Worm (Caenorhabditis elegans) whole organism, L3 larva: Measurements from ENCODE around the gene mltn-9.

Experiments
- R02D3.7 ChIP-seq: fragments of 150-350 bp; optimal IDR thresholded peaks from 2 replicates; lab custom pipeline; 2014; ENCODE audit warnings: missing biosample characterization, missing genetic modification characterization
- ZK546.5 ChIP-seq: sonication (generic microtip); optimal IDR thresholded peaks from 2 replicates; lab custom pipeline; 2017; ENCODE audit warnings: missing biosample characterization, missing genetic modification characterization
- aly-2 ChIP-seq: fragments of 150-350 bp; optimal IDR thresholded peaks from 2 replicates; lab custom pipeline; 2014; ENCODE audit warnings: missing biosample characterization, missing genetic modification characterization
- ama-1 ChIP-seq: fragments of 150-350 bp; optimal IDR thresholded peaks from 2 replicates; lab custom pipeline; 2018
- ceh-16 ChIP-seq: sonication (generic microtip); optimal IDR thresholded peaks from 2 replicates; lab custom pipeline; 2017; ENCODE audit warnings: missing biosample characterization, missing genetic modification characterization
- ceh-28 ChIP-seq: fragments of 150-350 bp; optimal IDR thresholded peaks from 2 replicates; lab custom pipeline; 2014; ENCODE audit warnings: missing biosample characterization, missing genetic modification reagents, missing genetic modification characterization
- ceh-82 ChIP-seq: fragments of 150-350 bp; optimal IDR thresholded peaks from 2 replicates; lab custom pipeline; 2014; ENCODE audit warnings: missing biosample characterization, missing genetic modification characterization
- ceh-9 ChIP-seq: sonication (generic microtip); optimal IDR thresholded peaks from 2 replicates; lab custom pipeline; 2018; ENCODE audit warnings: missing biosample characterization, missing genetic modification characterization
- daf-12 ChIP-seq: fragments of 150-350 bp; optimal IDR thresholded peaks from 2 replicates; lab custom pipeline; 2014; ENCODE audit warnings: missing biosample characterization, missing genetic modification reagents, missing genetic modification characterization
- egl-27 ChIP-seq: sonication (generic microtip); optimal IDR thresholded peaks from 4 replicates; lab custom pipeline; 2017; ENCODE audit warnings: missing biosample characterization, missing genetic modification reagents, missing genetic modification characterization
- egl-5 ChIP-seq: fragments of 150-350 bp; optimal IDR thresholded peaks from 2 replicates; lab custom pipeline; 2017; ENCODE audit warnings: missing biosample characterization, missing genetic modification reagents, missing genetic modification characterization, inconsistent platforms
- elt-1 ChIP-seq: fragments of 150-350 bp; optimal IDR thresholded peaks from 2 replicates; lab custom pipeline; 2014; ENCODE audit warnings: missing biosample characterization, missing genetic modification characterization
- elt-2 ChIP-seq: sonication (generic microtip); optimal IDR thresholded peaks from 2 replicates; lab custom pipeline; 2016; ENCODE audit warnings: missing genetic modification reagents, mild to moderate bottlenecking, missing genetic modification characterization, missing compliant biosample characterization
- elt-3 ChIP-seq, 3 experiments: fragments of 150-350 bp in 1 of 3; sonication (generic microtip) in 2 of 3; optimal IDR thresholded peaks; 2 replicates in 2 of 3; 4 replicates in 1 of 3; lab custom pipeline; 2014 to 2017; ENCODE audit warnings: missing biosample characterization in 3 of 3, missing genetic modification characterization in 3 of 3
- eor-1 ChIP-seq, 2 experiments: fragments of 150-350 bp; optimal IDR thresholded peaks; 2 replicates each; lab custom pipeline; 2014 to 2018; ENCODE audit warnings: missing biosample characterization in 2 of 2, missing genetic modification characterization in 2 of 2
- fkh-10 ChIP-seq: sonication (generic microtip); optimal IDR thresholded peaks from 2 replicates; lab custom pipeline; 2017; ENCODE audit warnings: missing biosample characterization, missing genetic modification reagents, missing genetic modification characterization
- fkh-2 ChIP-seq: fragments of 150-350 bp; optimal IDR thresholded peaks from 2 replicates; lab custom pipeline; 2014; ENCODE audit warnings: missing biosample characterization, missing genetic modification reagents, missing genetic modification characterization
- fos-1 ChIP-seq: fragments of 150-350 bp; optimal IDR thresholded peaks from 2 replicates; lab custom pipeline; 2014; ENCODE audit warnings: missing biosample characterization, missing genetic modification characterization
- hmg-11 ChIP-seq: sonication (generic microtip); optimal IDR thresholded peaks from 2 replicates; lab custom pipeline; 2016; ENCODE audit warnings: missing genetic modification characterization, missing compliant biosample characterization
- jun-1 ChIP-seq: fragments of 150-350 bp; optimal IDR thresholded peaks from 2 replicates; lab custom pipeline; 2014; ENCODE audit warnings: missing biosample characterization, missing genetic modification reagents, missing genetic modification characterization
- lin-15B ChIP-seq: fragments of 150-350 bp; optimal IDR thresholded peaks from 2 replicates; lab custom pipeline; 2014; ENCODE audit warnings: missing biosample characterization, missing genetic modification characterization
- lin-39 ChIP-seq: fragments of 150-350 bp; optimal IDR thresholded peaks from 2 replicates; lab custom pipeline; 2018; ENCODE audit warnings: missing biosample characterization, missing genetic modification reagents, missing genetic modification characterization
- lsy-12 ChIP-seq: sonication (generic microtip); optimal IDR thresholded peaks from 2 replicates; lab custom pipeline; 2016; ENCODE audit warnings: mild to moderate bottlenecking, missing genetic modification characterization, missing compliant biosample characterization
- mdl-1 ChIP-seq: fragments of 150-350 bp; optimal IDR thresholded peaks from 2 replicates; lab custom pipeline; 2014; ENCODE audit warnings: missing biosample characterization, missing genetic modification characterization
- mml-1 ChIP-seq: fragments of 150-350 bp; sonication (generic microtip); optimal IDR thresholded peaks from 3 replicates; lab custom pipeline; 2014; ENCODE audit warnings: missing biosample characterization, missing genetic modification characterization
- nfya-1 ChIP-seq: sonication (generic microtip); optimal IDR thresholded peaks from 2 replicates; lab custom pipeline; 2017; ENCODE audit warnings: missing genetic modification characterization, mild to moderate bottlenecking, missing compliant biosample characterization, antibody characterized with exemption, moderate library complexity; ENCODE audit not compliant: insufficient read depth
- nhr-11 ChIP-seq: fragments of 150-350 bp; optimal IDR thresholded peaks from 2 replicates; lab custom pipeline; 2014; ENCODE audit warnings: missing biosample characterization, missing genetic modification characterization
- nhr-12 ChIP-seq: fragments of 150-350 bp; optimal IDR thresholded peaks from 2 replicates; lab custom pipeline; 2014; ENCODE audit warnings: missing biosample characterization, missing genetic modification characterization
- nhr-23 ChIP-seq: fragments of 150-350 bp; optimal IDR thresholded peaks from 2 replicates; lab custom pipeline; 2014; ENCODE audit warnings: missing biosample characterization, missing genetic modification reagents, missing genetic modification characterization
- nhr-237 ChIP-seq: fragments of 150-350 bp; optimal IDR thresholded peaks from 2 replicates; lab custom pipeline; 2014; ENCODE audit warnings: missing biosample characterization, missing genetic modification characterization
- nhr-25 ChIP-seq: sonication (generic microtip); optimal IDR thresholded peaks from 2 replicates; lab custom pipeline; 2017; ENCODE audit warnings: missing biosample characterization, missing genetic modification characterization
- nhr-28 ChIP-seq: fragments of 150-350 bp; optimal IDR thresholded peaks from 2 replicates; lab custom pipeline; 2014; ENCODE audit warnings: missing biosample characterization, missing genetic modification characterization
- nhr-43 ChIP-seq: sonication (generic microtip); optimal IDR thresholded peaks from 2 replicates; lab custom pipeline; 2016; ENCODE audit warnings: mild to moderate bottlenecking, missing genetic modification characterization, missing compliant biosample characterization; ENCODE audit not compliant: poor library complexity, severe bottlenecking
- nhr-67 ChIP-seq: fragments of 150-350 bp; optimal IDR thresholded peaks from 2 replicates; lab custom pipeline; 2014; ENCODE audit warnings: missing biosample characterization, missing genetic modification characterization
- nhr-76 ChIP-seq: fragments of 150-350 bp; sonication (generic microtip); optimal IDR thresholded peaks from 5 replicates; lab custom pipeline; 2014; ENCODE audit warnings: missing biosample characterization, missing genetic modification characterization
- nhr-77 ChIP-seq: fragments of 150-350 bp; optimal IDR thresholded peaks from 2 replicates; lab custom pipeline; 2014; ENCODE audit warnings: missing biosample characterization, missing genetic modification characterization
- pha-4 ChIP-seq: fragments of 150-350 bp; optimal IDR thresholded peaks from 2 replicates; lab custom pipeline; 2014; ENCODE audit warnings: missing biosample characterization, missing genetic modification reagents, missing genetic modification characterization
- pqm-1 ChIP-seq: fragments of 150-350 bp; optimal IDR thresholded peaks from 2 replicates; lab custom pipeline; 2017; ENCODE audit warnings: missing biosample characterization, missing genetic modification characterization, inconsistent platforms
- sea-2 ChIP-seq: fragments of 150-350 bp; sonication (generic microtip); optimal IDR thresholded peaks from 4 replicates; lab custom pipeline; 2014; ENCODE audit warnings: missing biosample characterization, missing genetic modification reagents, missing genetic modification characterization
- skn-1 ChIP-seq: fragments of 150-350 bp; optimal IDR thresholded peaks from 2 replicates; lab custom pipeline; 2014; ENCODE audit warnings: missing biosample characterization, missing genetic modification characterization
- snpc-4 ChIP-seq: fragments of 150-350 bp; optimal IDR thresholded peaks from 2 replicates; lab custom pipeline; 2014; ENCODE audit warnings: missing biosample characterization, missing genetic modification characterization
- tbx-2 ChIP-seq: sonication (generic microtip); optimal IDR thresholded peaks from 2 replicates; lab custom pipeline; 2016; ENCODE audit warnings: mild to moderate bottlenecking, missing genetic modification characterization, missing compliant biosample characterization
- unc-39 ChIP-seq: sonication (generic microtip); optimal IDR thresholded peaks from 4 replicates; lab custom pipeline; 2017; ENCODE audit warnings: missing biosample characterization, missing genetic modification characterization
- unc-62 ChIP-seq: fragments of 150-350 bp; sonication (generic microtip); optimal IDR thresholded peaks from 4 replicates; lab custom pipeline; 2014; ENCODE audit warnings: missing biosample characterization, missing genetic modification reagents, missing genetic modification characterization
- zag-1 ChIP-seq: fragments of 150-350 bp; optimal IDR thresholded peaks from 2 replicates; lab custom pipeline; 2014; ENCODE audit warnings: missing biosample characterization, missing genetic modification characterization
- ztf-11 ChIP-seq: fragments of 150-350 bp; optimal IDR thresholded peaks from 2 replicates; lab custom pipeline; 2014; ENCODE audit warnings: missing biosample characterization, missing genetic modification characterization
- ztf-4 ChIP-seq: fragments of 150-350 bp; optimal IDR thresholded peaks from 2 replicates; lab custom pipeline; 2014; ENCODE audit warnings: missing biosample characterization, missing genetic modification characterization

mltn-9 gene

ce11 chrII:14599284-14599862, 16.5 kb upstream of the mltn-9 start:
- TF ChIP-seq pqm-1 (tag; lab: Kevin White, UChicago) (peak; percentile 35), nhr-28 (tag; lab: Kevin White, UChicago) (no peak), snpc-4 (tag; lab: Kevin White, UChicago) (no peak), ama-1 (lab: Kevin White, UChicago) (peak; percentile 75), pha-4 (peak; percentile 58)

- TF ChIP-seq daf-12 (tag; lab: Kevin White, UChicago), result no peak
- TF ChIP-seq R02D3.7 (tag; lab: Kevin White, UChicago), result no peak
- peak; percentile 28 for TF ChIP-seq nhr-23 (tag; lab: Kevin White, UChicago)
- no peak for TF ChIP-seq eor-1 (tag; optimal IDR thresholded peaks at IDR 0.05; lab: Kevin White, UChicago)
- peak; percentile 48 for TF ChIP-seq elt-1 (tag; lab: Kevin White, UChicago)
- TF ChIP-seq fos-1, result no peak
- no peak for TF ChIP-seq unc-62
- TF ChIP-seq fkh-2 (tag; lab: Kevin White, UChicago), result no peak
- no peak for TF ChIP-seq fkh-10 (GFP tag; lab: Kevin White, UChicago)
- no peak for TF ChIP-seq hmg-11
- TF ChIP-seq skn-1 (tag; lab: Kevin White, UChicago), result no peak
- TF ChIP-seq nhr-12 (tag; lab: Kevin White, UChicago), result no peak
- TF ChIP-seq ztf-4, result no peak
- TF ChIP-seq nhr-76 (tag; lab: Kevin White, UChicago), result no peak
- peak; percentile 78 for TF ChIP-seq ama-1 (lab: Kevin White, UChicago)
- peak; percentile 63 for TF ChIP-seq pqm-1 (tag; lab: Kevin White, UChicago)
- TF ChIP-seq egl-5 (tag; lab: Kevin White, UChicago), result no peak
- no peak for TF ChIP-seq nhr-237 (tag; lab: Kevin White, UChicago)
- TF ChIP-seq egl-27, result no peak
- TF ChIP-seq zag-1 (tag; lab: Kevin White, UChicago), result no peak
- no peak for TF ChIP-seq nhr-25 (tag; lab: Kevin White, UChicago)
- TF ChIP-seq aly-2 (tag; lab: Kevin White, UChicago), result no peak
- no peak for TF ChIP-seq ceh-16 (tag; lab: Kevin White, UChicago)
- TF ChIP-seq elt-3 (tag; optimal IDR thresholded peaks at IDR 0.05; lab: Kevin White, UChicago), result no peak
- TF ChIP-seq lin-15B (tag; lab: Kevin White, UChicago), result no peak
- TF ChIP-seq nhr-28 (tag; lab: Kevin White, UChicago), result no peak
- TF ChIP-seq tbx-2 (tag; lab: Kevin White, UChicago), result no peak
- TF ChIP-seq unc-39 (tag; lab: Kevin White, UChicago), result no peak
- no peak for TF ChIP-seq ceh-9 (tag; lab: Kevin White, UChicago)
- TF ChIP-seq nfya-1, result peak; percentile 35
- no peak for TF ChIP-seq jun-1 (tag; lab: Kevin White, UChicago)
- TF ChIP-seq snpc-4 (tag; lab: Kevin White, UChicago), result no peak
- TF ChIP-seq sea-2, result no peak
- TF ChIP-seq ZK546.5, result no peak
- TF ChIP-seq lsy-12, result no peak
- no peak for TF ChIP-seq nhr-67 (tag; lab: Kevin White, UChicago)
- no peak for TF ChIP-seq ceh-82 (tag; lab: Kevin White, UChicago)
- TF ChIP-seq nhr-77 (tag; lab: Kevin White, UChicago), result no peak
- TF ChIP-seq pha-4, result peak; percentile 47
- no peak for TF ChIP-seq ceh-28
- no peak for TF ChIP-seq ztf-11 (tag; lab: Kevin White, UChicago)
- peak; percentile 48 for TF ChIP-seq nhr-43 (tag; lab: Kevin White, UChicago)
- TF ChIP-seq nhr-11, result no peak
- no peak for TF ChIP-seq lin-39
- peak; percentile 39 for TF ChIP-seq elt-2
- TF ChIP-seq mdl-1, result no peak
- TF ChIP-seq mml-1 (tag; lab: Kevin White, UChicago), result peak; percentile 9
Observed at ce11 chrII:14599933-14600630, 15.8 kb upstream of the mltn-9 start.
